Fruit fly (Drosophila melanogaster) whole organism, wandering third instar larva: ENCODE data around the gene CG31016.
A peak's percentile ranks its signal among the peaks of the same experiment; 100 is the strongest.

Experiments used
- Abd-B ChIP-seq: fragments of >200 bp; optimal IDR thresholded peaks from 2 replicates; lab custom pipeline; 2017; ENCODE audit warnings: missing biosample characterization, missing genetic modification characterization
- CG32264 ChIP-seq: fragments of 200-800 bp; sonication (Bioruptor generic); optimal IDR thresholded peaks from 2 replicates; lab custom pipeline; 2016; ENCODE audit warnings: missing biosample characterization, missing genetic modification characterization
- CG9705 ChIP-seq: fragments of 200-800 bp; sonication (Bioruptor generic); optimal IDR thresholded peaks from 2 replicates; lab custom pipeline; 2018; ENCODE audit warnings: missing biosample characterization, mild to moderate bottlenecking, missing genetic modification characterization
- CrebA ChIP-seq: fragments of 200-800 bp; sonication (Bioruptor generic); optimal IDR thresholded peaks from 2 replicates; lab custom pipeline; 2016; ENCODE audit warnings: missing biosample characterization, mild to moderate bottlenecking, missing genetic modification characterization, borderline replicate concordance
- Dfd ChIP-seq: fragments of >200 bp; optimal IDR thresholded peaks from 2 replicates; lab custom pipeline; 2017; ENCODE audit warnings: missing biosample characterization, missing genetic modification characterization
- Dif ChIP-seq: fragments of 200-275, 200-300 bp; sonication (Bioruptor generic); optimal IDR thresholded peaks from 2 replicates; lab custom pipeline; 2018; ENCODE audit warnings: missing biosample characterization, missing genetic modification characterization; ENCODE audit not compliant: partially characterized antibody
- GATAd ChIP-seq: sonication (Bioruptor generic); optimal IDR thresholded peaks from 2 replicates; lab custom pipeline; 2016; ENCODE audit warnings: missing biosample characterization, missing genetic modification characterization
- Hnf4 ChIP-seq: fragments of 200-800 bp; sonication (Bioruptor generic); optimal IDR thresholded peaks from 2 replicates; lab custom pipeline; 2016; ENCODE audit warnings: missing biosample characterization, mild to moderate bottlenecking, missing genetic modification characterization
- Hr78 ChIP-seq: fragments of >200 bp; optimal IDR thresholded peaks from 2 replicates; lab custom pipeline; 2017; ENCODE audit warnings: missing biosample characterization, missing genetic modification characterization
- Hr83 ChIP-seq: fragments of 200-300 bp; sonication (Bioruptor generic); optimal IDR thresholded peaks from 2 replicates; lab custom pipeline; 2016; ENCODE audit warnings: missing biosample characterization, mild to moderate bottlenecking, missing genetic modification characterization, moderate library complexity; ENCODE audit not compliant: poor library complexity, severe bottlenecking
- Jra ChIP-seq: sonication (Bioruptor generic); optimal IDR thresholded peaks from 2 replicates; lab custom pipeline; 2016; ENCODE audit warnings: missing biosample characterization, missing genetic modification characterization
- Mio ChIP-seq: sonication (Bioruptor generic); optimal IDR thresholded peaks from 2 replicates; lab custom pipeline; 2016; ENCODE audit warnings: missing biosample characterization, missing genetic modification characterization
- Myc ChIP-seq: fragments of >200 bp; optimal IDR thresholded peaks from 2 replicates; lab custom pipeline; 2017
- N ChIP-seq: fragments of >200 bp; optimal IDR thresholded peaks from 2 replicates; lab custom pipeline; 2018; ENCODE audit warnings: missing biosample characterization, missing external identifiers, missing genetic modification characterization
- OdsH ChIP-seq: fragments of 200-800 bp; sonication (Bioruptor generic); optimal IDR thresholded peaks from 2 replicates; lab custom pipeline; 2016; ENCODE audit warnings: missing biosample characterization, mild to moderate bottlenecking, missing genetic modification characterization
- Rel ChIP-seq, 2 experiments: fragments of 200-800 bp; sonication (Bioruptor generic) in 1 of 2; optimal IDR thresholded peaks; 2 replicates in 1 of 2; 3 replicates in 1 of 2; lab custom pipeline; 2016 to 2019; ENCODE audit warnings: mild to moderate bottlenecking in 2 of 2, missing biosample characterization in 2 of 2, missing genetic modification characterization in 2 of 2, moderate library complexity in 1 of 2
- Sp1 ChIP-seq: fragments of 200-800 bp; sonication (Bioruptor generic); optimal IDR thresholded peaks from 3 replicates; lab custom pipeline; 2019; ENCODE audit warnings: missing biosample characterization, mild to moderate bottlenecking, missing genetic modification characterization, moderate library complexity
- br ChIP-seq: fragments of 200-800 bp; sonication (Bioruptor generic); optimal IDR thresholded peaks from 2 replicates; lab custom pipeline; 2016; ENCODE audit warnings: missing biosample characterization, missing genetic modification characterization
- brk ChIP-seq: fragments of 200-800 bp; sonication (Bioruptor generic); optimal IDR thresholded peaks from 2 replicates; lab custom pipeline; 2016; ENCODE audit warnings: missing biosample characterization, mild to moderate bottlenecking, missing genetic modification characterization
- ey ChIP-seq: fragments of 200-800 bp; sonication (Bioruptor generic); optimal IDR thresholded peaks from 2 replicates; lab custom pipeline; 2016; ENCODE audit warnings: missing biosample characterization, missing genetic modification characterization
- foxo ChIP-seq, 2 experiments: fragments of 200-800 bp; sonication (Bioruptor generic); optimal IDR thresholded peaks; 2 replicates in 1 of 2; 3 replicates in 1 of 2; lab custom pipeline; 2016 to 2017; ENCODE audit warnings: missing biosample characterization in 2 of 2, missing genetic modification characterization in 2 of 2
- fru ChIP-seq: fragments of 200-800 bp; sonication (Bioruptor generic); optimal IDR thresholded peaks from 3 replicates; lab custom pipeline; 2016; ENCODE audit warnings: missing biosample characterization, mild to moderate bottlenecking, missing genetic modification characterization
- h ChIP-seq: fragments of 200-800 bp; sonication (Bioruptor generic); optimal IDR thresholded peaks from 3 replicates; lab custom pipeline; 2016; ENCODE audit warnings: missing biosample characterization, mild to moderate bottlenecking, missing genetic modification characterization
- jim ChIP-seq: fragments of 175-275, 200-325 bp; sonication (Bioruptor generic); optimal IDR thresholded peaks from 2 replicates; lab custom pipeline; 2016; ENCODE audit warnings: missing biosample characterization, mild to moderate bottlenecking, missing genetic modification characterization
- lola ChIP-seq: fragments of >200 bp; optimal IDR thresholded peaks from 2 replicates; lab custom pipeline; 2017; ENCODE audit warnings: missing biosample characterization, missing genetic modification characterization
- sage ChIP-seq: fragments of 200-800 bp; sonication (Bioruptor generic); optimal IDR thresholded peaks from 2 replicates; lab custom pipeline; 2016; ENCODE audit warnings: missing biosample characterization, mild to moderate bottlenecking, missing genetic modification characterization
- sv ChIP-seq: fragments of 200-800 bp; sonication (Bioruptor generic); optimal IDR thresholded peaks from 3 replicates; lab custom pipeline; 2016; ENCODE audit warnings: missing biosample characterization, missing genetic modification characterization
- tai ChIP-seq: sonication (Bioruptor generic); optimal IDR thresholded peaks from 2 replicates; lab custom pipeline; 2016; ENCODE audit warnings: missing biosample characterization, missing genetic modification characterization
- usp ChIP-seq: fragments of >200 bp; optimal IDR thresholded peaks from 2 replicates; lab custom pipeline; 2017; ENCODE audit warnings: missing biosample characterization, missing genetic modification characterization

Gene CG31016

dm6 chr3R:30579129-30579528, 26.9 kb upstream of the CG31016 start, which contains the start of gene CG9702:
Gene CG9702, plus strand, starts transcription at chr3R:30579429.
- TF ChIP-seq N (GFP tag; lab: Kevin White, UChicago) (no peak), Hr78 (GFP tag; lab: Kevin White, UChicago) (no peak), Rel (GFP tag; optimal IDR thresholded peaks at IDR 0.05; lab: Kevin White, UChicago) (no peak), Rel (tag; optimal IDR thresholded peaks at IDR 0.05; lab: Kevin White, UChicago) (no peak), jim (GFP tag; lab: Kevin White, UChicago) (no peak), sv (GFP tag; lab: Kevin White, UChicago) (no peak), OdsH (GFP tag; lab: Kevin White, UChicago) (no peak)

- no peak for TF ChIP-seq sage (GFP tag; lab: Kevin White, UChicago)
- no peak for TF ChIP-seq jim (GFP tag; lab: Kevin White, UChicago)
- TF ChIP-seq Hnf4 (GFP tag; lab: Kevin White, UChicago): no peak
- no peak for TF ChIP-seq Dif (GFP tag; lab: Kevin White, UChicago)
- no peak for TF ChIP-seq ey
- no peak for TF ChIP-seq CG9705
- no peak for TF ChIP-seq Dfd
- no peak for TF ChIP-seq fru (GFP tag; lab: Kevin White, UChicago)
Measured at dm6 chr3R:30583542-30583941, 22.4 kb upstream of the CG31016 start, which contains the start of gene Rpt6R. Gene Rpt6R, minus strand, starts transcription at chr3R:30583697.

DNA sequence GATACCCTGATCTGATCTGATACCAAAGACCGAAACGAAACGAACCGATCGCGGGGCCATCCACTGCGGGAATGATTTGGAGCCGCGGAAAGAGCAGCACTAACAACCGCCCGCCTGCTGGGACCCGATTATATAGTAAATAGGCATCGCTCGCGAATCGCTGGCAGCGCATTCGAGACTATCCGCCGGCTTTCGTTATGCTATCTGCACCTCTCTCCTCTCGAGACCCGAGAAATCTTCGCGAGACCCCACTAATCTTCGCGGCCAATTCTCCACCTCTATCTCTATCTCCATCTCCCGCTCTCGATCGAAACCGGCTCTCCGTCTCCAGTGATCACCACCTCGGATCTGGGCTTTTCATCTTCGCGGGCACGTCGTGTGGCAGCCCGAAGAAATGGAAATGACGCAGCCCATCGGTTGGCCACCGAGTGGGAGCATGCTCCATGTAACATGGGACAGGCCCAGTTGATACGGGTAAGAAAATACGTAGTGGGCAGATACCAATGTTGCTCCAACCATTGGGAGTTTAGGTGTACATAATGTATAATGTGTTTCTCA, 18.7 kb upstream of the CG31016 start, which contains the start of gene CG9717:
CG9717 (minus strand) TSS at position 107 of the 558 bp plus-strand sequence.
- TF ChIP-seq CrebA (GFP tag; lab: Kevin White, UChicago) (no peak), tai (GFP tag; lab: Kevin White, UChicago) (no peak), brk (GFP tag; lab: Kevin White, UChicago) (no peak), jim (GFP tag; lab: Kevin White, UChicago) (no peak), Dif (GFP tag; lab: Kevin White, UChicago) (no peak), Jra (GFP tag; lab: Kevin White, UChicago) (no peak), foxo (GFP tag; optimal IDR thresholded peaks at IDR 0.05; lab: Kevin White, UChicago) (no peak), Hr83 (no peak), sage (GFP tag; lab: Kevin White, UChicago) (no peak), Hr78 (GFP tag; lab: Kevin White, UChicago) (no peak), br (GFP tag; lab: Kevin White, UChicago) (no peak), Myc (lab: Kevin White, UChicago) (no peak), usp (no peak), Sp1 (GFP tag; lab: Kevin White, UChicago) (no peak), CG32264 (GFP tag; lab: Kevin White, UChicago) (no peak)

dm6 chr3R:30590237-30590636, 15.8 kb upstream of the CG31016 start:
- peak; percentile 12 for TF ChIP-seq h
- TF ChIP-seq jim (GFP tag; lab: Kevin White, UChicago): no peak

DNA sequence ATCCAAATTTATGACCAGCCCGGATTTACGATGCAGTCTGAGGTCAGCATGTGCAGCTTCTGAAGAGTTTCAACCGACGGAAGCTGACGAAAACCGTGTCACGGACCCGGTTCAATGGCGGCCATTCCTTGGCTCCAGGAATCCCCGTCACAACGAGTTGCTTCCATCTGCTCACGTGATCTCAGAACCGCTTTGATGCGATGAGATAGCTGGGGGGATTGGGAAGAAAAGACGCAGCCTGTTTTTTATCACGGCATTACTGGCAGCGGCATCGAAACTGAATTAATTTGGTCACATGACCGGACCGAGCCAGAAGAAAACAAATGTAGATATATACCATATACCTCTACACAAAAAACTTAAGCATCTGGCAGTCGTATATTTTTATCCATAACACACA, 15.1 kb upstream of the CG31016 start:
- TF ChIP-seq fru (GFP tag; lab: Kevin White, UChicago): peak; percentile 52
- no peak for TF ChIP-seq Hr83
- TF ChIP-seq Rel (GFP tag; optimal IDR thresholded peaks at IDR 0.05; lab: Kevin White, UChicago): no peak
- TF ChIP-seq Rel (tag; optimal IDR thresholded peaks at IDR 0.05; lab: Kevin White, UChicago): peak; percentile 95

DNA sequence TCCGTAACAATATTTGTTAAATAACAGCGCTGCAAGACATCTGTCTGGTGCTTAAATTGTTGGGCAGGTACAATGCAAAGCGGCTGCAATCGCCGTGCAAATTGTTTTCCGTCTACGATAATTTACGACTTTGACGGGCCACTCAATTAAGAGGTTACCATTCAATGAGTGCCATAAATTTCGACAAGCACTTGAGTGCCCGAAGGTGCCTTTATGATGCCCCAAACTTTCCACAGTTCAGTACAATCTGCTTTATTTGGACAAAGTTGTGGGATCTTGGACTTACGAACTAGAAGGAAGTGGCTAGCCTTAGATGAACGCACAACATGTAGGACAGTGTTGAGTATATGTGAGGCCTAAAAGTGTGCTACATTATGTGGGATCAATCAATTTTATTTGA, 13.3 kb upstream of the CG31016 start:
- TF ChIP-seq Dif (GFP tag; lab: Kevin White, UChicago) (no peak), Rel (GFP tag; optimal IDR thresholded peaks at IDR 0.05; lab: Kevin White, UChicago) (no peak), Rel (tag; optimal IDR thresholded peaks at IDR 0.05; lab: Kevin White, UChicago) (no peak), Mio (GFP tag; lab: Kevin White, UChicago) (no peak)

dm6 chr3R:30596704-30597103, 9.3 kb upstream of the CG31016 start, which contains the start of gene CG31019:
Gene CG31019, plus strand, starts transcription at chr3R:30597004.
- no peak for TF ChIP-seq Mio (GFP tag; lab: Kevin White, UChicago)
- no peak for TF ChIP-seq Hnf4 (GFP tag; lab: Kevin White, UChicago)
- no peak for TF ChIP-seq jim (GFP tag; lab: Kevin White, UChicago)
- no peak for TF ChIP-seq GATAd (GFP tag; lab: Kevin White, UChicago)
- no peak for TF ChIP-seq ey
- no peak for TF ChIP-seq lola (GFP tag; lab: Kevin White, UChicago)
- TF ChIP-seq Abd-B: no peak
- TF ChIP-seq, all 38 proteins: peak for 0
